Worm (Caenorhabditis elegans) whole organism, mixed stage, embryonic: Measurements from ENCODE around the gene F10A3.11.

ENCODE experiments used
- bed-3 ChIP-seq: fragments of 200-800 bp; sonication (Bioruptor generic); optimal IDR thresholded peaks from 3 replicates; lab custom pipeline; 2018; ENCODE audit warnings: mild to moderate bottlenecking, missing genetic modification characterization, moderate library complexity, missing compliant biosample characterization
- blmp-1 ChIP-seq: fragments of 150-350 bp; optimal IDR thresholded peaks from 2 replicates; lab custom pipeline; 2014; ENCODE audit warnings: missing biosample characterization, missing genetic modification characterization
- cnd-1 ChIP-seq: fragments of 200-800 bp; sonication (Bioruptor generic); optimal IDR thresholded peaks from 2 replicates; lab custom pipeline; 2018; ENCODE audit warnings: mild to moderate bottlenecking, missing genetic modification characterization, missing compliant biosample characterization

DNA sequence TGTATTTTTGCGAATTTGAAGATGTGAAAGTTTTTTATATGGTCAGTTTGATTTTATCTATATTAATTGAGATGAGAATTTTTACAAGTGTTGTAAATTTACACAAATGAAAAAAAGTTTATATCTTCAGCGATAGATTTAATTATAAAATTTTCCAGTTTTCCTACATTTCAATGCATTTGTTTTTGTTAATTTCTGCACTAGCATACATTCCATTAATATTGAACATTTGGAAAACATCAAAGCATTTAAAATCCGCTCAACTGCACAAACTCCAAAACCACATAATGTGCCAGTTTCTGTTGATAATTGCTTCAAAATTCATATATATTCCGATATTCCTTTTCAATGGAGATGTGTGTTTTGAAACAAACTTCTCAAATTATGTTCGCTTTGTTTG, 20.4 kb downstream of the F10A3.11 start, which contains the start of gene srh-277:
- TF ChIP-seq blmp-1 (tag; lab: Kevin White, UChicago) (no peak), cnd-1 (tag; lab: Kevin White, UChicago) (no peak), bed-3 (no peak)
